Fruit fly (Drosophila melanogaster): ENCODE measurements around the gene CG1582.
A peak's percentile ranks its signal among the peaks of the same experiment; 100 is the strongest.

The CG1582 gene

DNA sequence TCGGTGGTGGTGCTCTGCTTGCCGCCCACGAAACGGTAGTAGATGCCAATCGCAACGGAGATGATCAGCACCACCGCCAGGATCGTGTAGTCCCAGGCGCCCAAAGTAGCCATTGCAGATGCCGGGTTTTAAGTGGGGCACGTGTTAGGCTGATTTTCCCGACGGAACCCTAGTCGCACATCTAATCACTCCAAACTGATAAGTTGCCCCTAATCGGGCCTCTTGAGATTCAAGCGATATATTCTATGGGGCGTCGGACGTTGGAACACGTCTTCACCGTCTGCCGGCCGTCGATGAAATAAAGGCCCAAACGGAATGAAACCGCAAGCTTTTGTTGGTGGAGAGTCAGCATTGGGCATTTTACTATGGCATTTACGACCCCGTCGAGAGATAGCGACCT is 54.3 kb downstream of the CG1582 start, which contains the start of gene CG32669:
Gene CG32669, minus strand, starts transcription at position 275 of the 400 bp plus-strand sequence.
- TF ChIP-seq grn (GFP tag; optimal IDR thresholded peaks at IDR 0.05) (peak; percentile 73), Hey (tag; optimal IDR thresholded peaks at IDR 0.05) (peak; percentile 100), sug (tag; optimal IDR thresholded peaks at IDR 0.05) (peak; percentile 17), cwo (GFP tag; optimal IDR thresholded peaks at IDR 0.05) (peak; percentile 54), sd (tag; optimal IDR thresholded peaks at IDR 0.05) (peak; percentile 3), CG14965 (GFP tag; optimal IDR thresholded peaks at IDR 0.05; ENCODE audit: borderline replicate concordance) (no peak), CG2199 (GFP tag; IDR thresholded peaks at IDR 0.05) (no peak), exex (tag; optimal IDR thresholded peaks at IDR 0.05) (peak; percentile 69), CG3838 (GFP tag; optimal IDR thresholded peaks at IDR 0.05) (no peak), mirr (GFP tag; optimal IDR thresholded peaks at IDR 0.05) (no peak), CG2116 (GFP tag; optimal IDR thresholded peaks at IDR 0.05) (no peak), her (GFP tag; optimal IDR thresholded peaks at IDR 0.05) (no peak), vnd (GFP tag; IDR thresholded peaks at IDR 0.05; ENCODE audit: partially characterized antibody) (peak; percentile 40; the same call in 1 of the 3 replicates), CG1603 (tag; optimal IDR thresholded peaks at IDR 0.05) (no peak), nerfin-2 (GFP tag; IDR thresholded peaks at IDR 0.05; ENCODE audit: partially characterized antibody) (no peak)

Measured in whole organism, embryonic.